Fruit fly (Drosophila melanogaster) Kc167 (cell line): Measurements from ENCODE around the gene Or10a.

Experiments used
- Myc ChIP-seq: fragments of >200 bp; optimal IDR thresholded peaks from 2 replicates; lab custom pipeline; 2017; ENCODE audit warnings: missing external identifiers
- insv ChIP-seq: fragments of >200 bp; optimal IDR thresholded peaks from 3 replicates; lab custom pipeline; 2018; ENCODE audit warnings: missing external identifiers

- TF ChIP-seq insv (lab: Kevin White, UChicago) (no peak), Myc (lab: Kevin White, UChicago) (no peak)
Measured at dm6 chrX:11457149-11457548, 39.9 kb upstream of the Or10a start.
